Worm (Caenorhabditis elegans): ENCODE measurements around the gene Y57G11C.20.
"Not testable (repeated sequence)": the region's sequence is repeated elsewhere in the genome, so short reads cannot be mapped to it uniquely, and the experiment has no call there.

The Y57G11C.20 gene

ce11 chrIV:14843062-14843461, at the start of gene Y57G11C.20:
Gene Y57G11C.20 (plus strand): TSS chrIV:14843362.
- not testable (repeated sequence) for TF ChIP-seq zfp-2 (tag; optimal IDR thresholded peaks at IDR 0.05); cey-2 (tag; optimal IDR thresholded peaks at IDR 0.05; ENCODE audit: borderline replicate concordance, insufficient read depth); spr-3 (GFP tag; optimal IDR thresholded peaks at IDR 0.05)

DNA sequence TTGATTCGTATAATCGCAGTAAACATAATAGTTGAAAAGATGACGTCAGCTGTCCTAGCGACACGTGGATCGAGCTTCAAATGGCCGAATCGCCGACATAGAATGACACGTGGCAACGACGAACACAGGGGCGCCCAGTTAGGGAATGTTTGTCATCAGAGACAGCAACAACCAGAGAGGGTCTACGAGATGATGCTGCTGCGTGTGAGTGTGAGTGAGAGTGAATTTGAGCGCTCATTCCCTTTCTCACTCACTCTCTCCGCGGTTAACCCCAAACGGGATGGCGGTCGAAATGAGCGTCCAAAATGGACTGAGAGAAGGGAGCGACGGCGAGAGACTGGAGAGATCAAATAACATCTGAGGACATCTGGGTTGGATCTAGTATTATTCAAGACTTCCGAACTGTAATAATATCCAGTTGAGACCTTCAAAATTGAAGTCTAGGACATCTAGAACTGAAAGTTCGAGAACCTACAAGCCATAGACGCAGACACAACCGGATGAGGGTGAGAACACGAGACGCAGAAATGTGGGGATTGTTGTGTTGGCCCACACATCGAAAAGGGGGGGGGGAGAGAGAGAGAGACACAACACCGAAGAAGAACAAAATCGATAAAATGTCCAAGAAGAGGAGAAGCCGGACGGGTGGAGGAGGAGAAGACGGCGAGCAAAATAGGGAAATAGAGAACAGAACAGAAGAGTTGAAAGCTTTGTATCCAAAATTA, 49.1 kb upstream of the Y57G11C.20 start:
- TF ChIP-seq lir-3 (tag; optimal IDR thresholded peaks at IDR 0.05) (no peak), nhr-77 (tag; optimal IDR thresholded peaks at IDR 0.05) (peak; percentile 69), mdl-1 (tag; optimal IDR thresholded peaks at IDR 0.05) (peak; percentile 61 to 88), F10B5.3 (tag; optimal IDR thresholded peaks at IDR 0.05) (no peak), hif-1 (tag; optimal IDR thresholded peaks at IDR 0.05) (peak in 1 of 2 experiments; percentile 7), mes-2 (tag; optimal IDR thresholded peaks at IDR 0.05; ENCODE audit: poor library complexity, severe bottlenecking) (peak; percentile 74), nhr-28 (tag; optimal IDR thresholded peaks at IDR 0.05) (peak; percentile 53), pqm-1 (tag; optimal IDR thresholded peaks at IDR 0.05) (no peak), dve-1 (tag; optimal IDR thresholded peaks at IDR 0.05; ENCODE audit: insufficient read depth) (peak; percentile 59), ctbp-1 (GFP tag; IDR thresholded peaks at IDR 0.05) (0 out of 2 replicates have a peak, but pooled peaks have one; percentile 46), dpl-1 (GFP tag; optimal IDR thresholded peaks at IDR 0.05) (peak; percentile 42), ceh-28 (tag; optimal IDR thresholded peaks at IDR 0.05) (peak; percentile 70), nhr-25 (tag; optimal IDR thresholded peaks at IDR 0.05; ENCODE audit: borderline replicate concordance, insufficient read depth) (peak; percentile 82), hmg-1.1 (GFP tag; IDR thresholded peaks at IDR 0.05) (peak; percentile 62; the same call in 1 of the 2 replicates), vab-7 (GFP tag; IDR thresholded peaks at IDR 0.05) (peak; percentile 33; the same call in 1 of the 2 replicates), ZK337.2 (GFP tag; IDR thresholded peaks at IDR 0.05) (no peak), nhr-111 (GFP tag; optimal IDR thresholded peaks at IDR 0.05) (no peak), duxl-1 (tag; optimal IDR thresholded peaks at IDR 0.05; ENCODE audit: poor library complexity) (peak; percentile 18), rbr-2 (tag; optimal IDR thresholded peaks at IDR 0.05) (peak; percentile 60), arid-1 (GFP tag; conservative IDR thresholded peaks at IDR 0.05) (0 out of 2 replicates have a peak, but pooled peaks have one; percentile 7), ama-1 (optimal IDR thresholded peaks at IDR 0.05) (peak; percentile 71), lin-29 (GFP tag; IDR thresholded peaks at IDR 0.05) (no peak), dmd-8 (GFP tag; IDR thresholded peaks at IDR 0.05) (no peak), T26A8.4 (GFP tag; IDR thresholded peaks at IDR 0.05) (0 out of 2 replicates have a peak, but pooled peaks have one; percentile 7), nhr-48 (tag; optimal IDR thresholded peaks at IDR 0.05) (peak; percentile 20), set-16 (GFP tag; IDR thresholded peaks at IDR 0.05) (peak; percentile 46), unc-62 (GFP tag; optimal IDR thresholded peaks at IDR 0.05 in 1 of 2) (peak in 1 of 2 experiments; percentile 69), unc-62 (tag; optimal IDR thresholded peaks at IDR 0.05) (no peak), D1046.2 (GFP tag; IDR thresholded peaks at IDR 0.05) (no peak), lin-39 (tag; optimal IDR thresholded peaks at IDR 0.05) (no peak), ceh-32 (tag; optimal IDR thresholded peaks at IDR 0.05; ENCODE audit: poor library complexity) (no peak), pha-4 (GFP tag; IDR thresholded peaks at IDR 0.05) (peak; percentile 14; the same call in 1 of the 2 replicates), pha-4 (tag; optimal IDR thresholded peaks at IDR 0.05) (no peak), daf-8 (GFP tag; IDR thresholded peaks at IDR 0.05) (no peak), egl-27 (tag; optimal IDR thresholded peaks at IDR 0.05) (no peak), ceh-20 (GFP tag; IDR thresholded peaks at IDR 0.05) (peak; percentile 36; the same call in 1 of the 2 replicates), zip-2 (tag; optimal IDR thresholded peaks at IDR 0.05) (no peak), hlh-30 (tag; optimal IDR thresholded peaks at IDR 0.05; ENCODE audit: insufficient read depth) (peak; percentile 94), attf-4 (tag; optimal IDR thresholded peaks at IDR 0.05) (no peak), mxl-3 (GFP tag; optimal IDR thresholded peaks at IDR 0.05) (peak; percentile 93), hlh-11 (tag; optimal IDR thresholded peaks at IDR 0.05) (peak; percentile 75), R02D3.7 (tag; optimal IDR thresholded peaks at IDR 0.05) (no peak), cey-2 (tag; optimal IDR thresholded peaks at IDR 0.05; ENCODE audit: borderline replicate concordance, insufficient read depth) (no peak)

Data from whole organism, L4 larva.